Worm (Caenorhabditis elegans) whole organism, mixed stage, embryonic: ENCODE measurements around the gene F53A9.7.

Source experiments
- M03D4.4 ChIP-seq: sonication (generic microtip); optimal IDR thresholded peaks from 2 replicates; lab custom pipeline; 2017; ENCODE audit warnings: mild to moderate bottlenecking, missing genetic modification characterization, missing compliant biosample characterization
- blmp-1 ChIP-seq: fragments of 150-350 bp; optimal IDR thresholded peaks from 2 replicates; lab custom pipeline; 2014; ENCODE audit warnings: missing biosample characterization, missing genetic modification characterization
- elt-1 ChIP-seq: sonication (generic microtip); optimal IDR thresholded peaks from 2 replicates; lab custom pipeline; 2017; ENCODE audit warnings: missing genetic modification characterization, mild to moderate bottlenecking, missing compliant biosample characterization, antibody characterized with exemption, moderate library complexity, borderline replicate concordance; ENCODE audit not compliant: insufficient read depth
- ham-2 ChIP-seq: fragments of 200-800 bp; sonication (Bioruptor generic); optimal IDR thresholded peaks from 2 replicates; lab custom pipeline; 2018; ENCODE audit warnings: mild to moderate bottlenecking, missing genetic modification characterization, missing compliant biosample characterization
- lin-13 ChIP-seq: fragments of 150-350 bp; optimal IDR thresholded peaks from 2 replicates; lab custom pipeline; 2014; ENCODE audit warnings: missing biosample characterization, missing genetic modification characterization
- nhr-12 ChIP-seq: fragments of 150-350 bp; optimal IDR thresholded peaks from 2 replicates; lab custom pipeline; 2014; ENCODE audit warnings: missing biosample characterization, missing genetic modification characterization
- pha-4 ChIP-seq: fragments of 150-350 bp; optimal IDR thresholded peaks from 2 replicates; lab custom pipeline; 2018; ENCODE audit warnings: missing biosample characterization, missing genetic modification reagents, missing genetic modification characterization
- sptf-1 ChIP-seq: sonication (generic microtip); optimal IDR thresholded peaks from 2 replicates; lab custom pipeline; 2017; ENCODE audit warnings: mild to moderate bottlenecking, missing genetic modification characterization, moderate library complexity, missing compliant biosample characterization

DNA sequence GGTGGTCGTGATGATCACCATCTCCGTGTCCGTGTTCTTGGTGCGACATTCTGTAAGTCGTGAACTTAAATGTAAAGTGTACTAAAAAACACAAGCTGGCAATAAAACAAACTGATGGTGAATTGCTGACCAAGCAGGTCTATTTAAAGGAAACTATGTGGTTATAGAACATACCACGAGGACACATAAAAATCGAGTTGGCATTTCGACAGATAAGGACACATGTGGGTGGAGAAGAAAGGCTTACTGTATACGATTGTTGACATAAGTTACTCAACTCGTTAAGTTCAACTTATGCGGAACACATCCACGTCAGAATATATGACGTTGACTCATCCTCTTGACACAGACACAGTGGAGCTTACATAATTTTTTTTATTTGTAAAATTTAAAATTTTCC lies 2.1 kb upstream of the F53A9.7 start, which contains the start of gene F53A9.8:
- TF ChIP-seq sptf-1 (no peak), ham-2 (GFP tag; lab: Kevin White, UChicago) (no peak), blmp-1 (tag; lab: Kevin White, UChicago) (no peak), nhr-12 (no peak), lin-13 (no peak), M03D4.4 (tag; lab: Kevin White, UChicago) (no peak), elt-1 (tag; lab: Kevin White, UChicago) (no peak), pha-4 (no peak)
